Fruit fly (Drosophila melanogaster) whole organism, embryonic: Measurements from ENCODE around the gene CG7974.

Experiments used
- CG11560 ChIP-seq: fragments of 200-800 bp; sonication (Bioruptor generic); IDR thresholded peaks from 3 replicates; pipeline ENCODE4 v1.3.6; 2022; ENCODE audit warnings: missing biosample characterization, missing genetic modification characterization
- CG11696 ChIP-seq: fragments of 200-800 bp; sonication (Bioruptor generic); IDR thresholded peaks from 2 replicates; pipeline ENCODE4 v1.3.6; 2022; ENCODE audit warnings: missing biosample characterization, missing genetic modification characterization
- CG13424 ChIP-seq: fragments of 200-800 bp; sonication (Bioruptor generic); optimal IDR thresholded peaks from 2 replicates; lab custom pipeline; 2019; ENCODE audit warnings: missing biosample characterization, mild to moderate bottlenecking, missing genetic modification characterization, moderate library complexity
- CG13894 ChIP-seq: fragments of 200-800 bp; sonication (Bioruptor generic); optimal IDR thresholded peaks from 3 replicates; lab custom pipeline; 2018; ENCODE audit warnings: missing biosample characterization, mild to moderate bottlenecking, missing genetic modification characterization, moderate library complexity
- CG15514 ChIP-seq: fragments of 200-800 bp; sonication (Bioruptor generic); optimal IDR thresholded peaks from 3 replicates; lab custom pipeline; 2017; ENCODE audit warnings: missing biosample characterization, missing genetic modification characterization, mild to moderate bottlenecking, moderate library complexity, missing genetic modification reagents
- CG17912 ChIP-seq: fragments of 200-800 bp; sonication (Bioruptor generic); optimal IDR thresholded peaks from 2 replicates; lab custom pipeline; 2018; ENCODE audit warnings: missing biosample characterization, mild to moderate bottlenecking, missing genetic modification characterization
- CG3726 ChIP-seq: fragments of 200-800 bp; sonication (Bioruptor generic); IDR thresholded peaks from 3 replicates; pipeline ENCODE4, ENCODE4 v1.3.6; 2022; ENCODE audit warnings: missing biosample characterization, missing genetic modification characterization
- CG42726 ChIP-seq: fragments of 200-800 bp; sonication (Bioruptor generic); IDR thresholded peaks from 2 replicates; pipeline ENCODE4 v1.3.6; 2022; ENCODE audit warnings: missing biosample characterization, missing genetic modification characterization; ENCODE audit not compliant: partially characterized antibody
- CG4730 ChIP-seq: fragments of 200-800 bp; sonication (Bioruptor generic); IDR thresholded peaks from 2 replicates; pipeline ENCODE4 v1.3.6; 2022; ENCODE audit warnings: missing biosample characterization, missing genetic modification characterization
- CG4854 ChIP-seq: fragments of 200-800 bp; sonication (Bioruptor generic); optimal IDR thresholded peaks from 2 replicates; lab custom pipeline; 2016; ENCODE audit warnings: missing biosample characterization, missing genetic modification characterization, inconsistent platforms
- CG6254 ChIP-seq: fragments of 200-800 bp; sonication (Bioruptor generic); optimal IDR thresholded peaks from 3 replicates; lab custom pipeline; 2017; ENCODE audit warnings: mild to moderate bottlenecking, missing biosample characterization, missing genetic modification reagents, missing genetic modification characterization
- CG6683 ChIP-seq: fragments of 200-800 bp; sonication (Bioruptor generic); optimal IDR thresholded peaks from 2 replicates; lab custom pipeline; 2017; ENCODE audit warnings: missing biosample characterization, mild to moderate bottlenecking, missing genetic modification characterization, missing genetic modification reagents
- CG8089 ChIP-seq: fragments of 200-800 bp; sonication (Bioruptor generic); optimal IDR thresholded peaks from 3 replicates; lab custom pipeline; 2016; ENCODE audit warnings: missing biosample characterization, missing genetic modification characterization
- CG9727 ChIP-seq: fragments of 200-800 bp; sonication (Bioruptor generic); optimal IDR thresholded peaks from 3 replicates; lab custom pipeline; 2017; ENCODE audit warnings: missing biosample characterization, mild to moderate bottlenecking, missing genetic modification characterization
- CHES-1-like ChIP-seq: fragments of 200-800 bp; sonication (Bioruptor generic); optimal IDR thresholded peaks from 2 replicates; lab custom pipeline; 2016; ENCODE audit warnings: missing biosample characterization, missing genetic modification characterization
- Dll ChIP-seq: fragments of 200-800 bp; sonication (Bioruptor generic); IDR thresholded peaks from 4 replicates; pipeline ENCODE4 v1.3.6; 2022; ENCODE audit warnings: missing biosample characterization, missing genetic modification characterization; ENCODE audit not compliant: partially characterized antibody
- Dref ChIP-seq: fragments of 200-800 bp; sonication (Bioruptor generic); IDR thresholded peaks from 2 replicates; pipeline ENCODE4 v1.3.6; 2022; ENCODE audit warnings: missing biosample characterization, missing genetic modification characterization
- HmgD ChIP-seq: fragments of 200-800 bp; sonication (Bioruptor generic); optimal IDR thresholded peaks from 3 replicates; lab custom pipeline; 2016; ENCODE audit warnings: missing biosample characterization, missing genetic modification characterization
- Lim3 ChIP-seq: fragments of 200-800 bp; sonication (Bioruptor generic); IDR thresholded peaks from 2 replicates; pipeline ENCODE4 v1.3.6; 2022; ENCODE audit warnings: missing biosample characterization, missing genetic modification characterization
- Lpt ChIP-seq: fragments of >200 bp; optimal IDR thresholded peaks from 2 replicates; lab custom pipeline; 2018; ENCODE audit warnings: missing biosample characterization, missing genetic modification characterization
- Mad ChIP-seq: fragments of 200-800 bp; sonication (Bioruptor generic); optimal IDR thresholded peaks from 2 replicates; lab custom pipeline; 2016; ENCODE audit warnings: missing biosample characterization, missing genetic modification characterization
- Med ChIP-seq: fragments of 200-800 bp; sonication (Bioruptor generic); peaks from one replicate; lab custom pipeline; 2016; ENCODE audit warnings: missing biosample characterization, missing genetic modification characterization, mild to moderate bottlenecking, inconsistent platforms, moderate library complexity
- NfI ChIP-seq: fragments of 200-800 bp; sonication (Bioruptor generic); optimal IDR thresholded peaks from 3 replicates; lab custom pipeline; 2018; ENCODE audit warnings: missing biosample characterization, mild to moderate bottlenecking, missing genetic modification characterization, moderate library complexity
- Oaz ChIP-seq: fragments of 200-800 bp; sonication (Bioruptor generic); IDR thresholded peaks from 2 replicates; pipeline ENCODE4 v1.3.6; 2022; ENCODE audit warnings: missing biosample characterization, missing genetic modification characterization
- Spps ChIP-seq: fragments of 200-800 bp; sonication (Bioruptor generic); optimal IDR thresholded peaks from 2 replicates; lab custom pipeline; 2018; ENCODE audit warnings: missing biosample characterization, mild to moderate bottlenecking, missing genetic modification characterization
- Taf1 ChIP-seq: fragments of 200-800 bp; sonication (Bioruptor generic); IDR thresholded peaks from 2 replicates; pipeline ENCODE4 v1.3.6; 2022; ENCODE audit warnings: missing biosample characterization, missing genetic modification characterization
- Xbp1 ChIP-seq: fragments of 200-800 bp; sonication (Bioruptor generic); optimal IDR thresholded peaks from 3 replicates; lab custom pipeline; 2016; ENCODE audit warnings: missing biosample characterization, mild to moderate bottlenecking, missing genetic modification characterization
- ab ChIP-seq: fragments of 200-800 bp; sonication (Bioruptor generic); optimal IDR thresholded peaks from 2 replicates; lab custom pipeline; 2016; ENCODE audit warnings: missing biosample characterization, missing genetic modification characterization
- abd-A ChIP-seq: fragments of 200-800 bp; sonication (Bioruptor generic); optimal IDR thresholded peaks from 3 replicates; lab custom pipeline; 2019; ENCODE audit warnings: missing biosample characterization, mild to moderate bottlenecking, missing genetic modification characterization, moderate library complexity
- amos ChIP-seq: fragments of 200-800 bp; sonication (Bioruptor generic); IDR thresholded peaks from 2 replicates; pipeline ENCODE4 v1.3.6; 2022; ENCODE audit warnings: missing biosample characterization, missing genetic modification characterization; ENCODE audit not compliant: partially characterized antibody
- br ChIP-seq: fragments of >200 bp; optimal IDR thresholded peaks from 2 replicates; lab custom pipeline; 2017
- cad ChIP-seq: fragments of >200 bp; optimal IDR thresholded peaks from 2 replicates; lab custom pipeline; 2017; ENCODE audit warnings: missing biosample characterization, missing genetic modification characterization
- cato ChIP-seq: fragments of 200-800 bp; sonication (Bioruptor generic); optimal IDR thresholded peaks from 2 replicates; lab custom pipeline; 2016; ENCODE audit warnings: missing biosample characterization, missing genetic modification characterization, borderline replicate concordance
- chinmo ChIP-seq: fragments of 200-800 bp; sonication (Bioruptor generic); IDR thresholded peaks from 4 replicates; pipeline ENCODE4 v1.3.6; 2022; ENCODE audit warnings: missing biosample characterization, missing genetic modification characterization; ENCODE audit not compliant: partially characterized antibody
- croc ChIP-seq: fragments of 200-800 bp; sonication (Bioruptor generic); conservative IDR thresholded peaks from 3 replicates; pipeline ENCODE4 v1.3.6; 2022; ENCODE audit warnings: missing biosample characterization, missing genetic modification characterization
- eve ChIP-seq, 2 experiments: fragments of >200 bp; optimal IDR thresholded peaks; 2 replicates each; lab custom pipeline; 2017; ENCODE audit warnings: missing biosample characterization in 2 of 2, missing genetic modification characterization in 2 of 2
- hb ChIP-seq: fragments of 200-800 bp; sonication (Bioruptor generic); IDR thresholded peaks from 3 replicates; pipeline ENCODE4 v1.3.6; 2022; ENCODE audit warnings: missing biosample characterization, missing genetic modification characterization; ENCODE audit not compliant: partially characterized antibody
- insv ChIP-seq, 2 experiments: fragments of 200-800 bp; sonication (Bioruptor generic); optimal IDR thresholded peaks; 3 replicates each; lab custom pipeline; 2016 to 2018; ENCODE audit warnings: missing biosample characterization in 2 of 2, missing genetic modification characterization in 2 of 2
- kay ChIP-seq: fragments of 200-800 bp; sonication (Bioruptor generic); optimal IDR thresholded peaks from 2 replicates; lab custom pipeline; 2016; ENCODE audit warnings: missing biosample characterization, missing genetic modification characterization
- lmd ChIP-seq: fragments of 200-800 bp; sonication (Bioruptor generic); IDR thresholded peaks from 2 replicates; pipeline ENCODE4 v1.3.6; 2022; ENCODE audit warnings: missing biosample characterization, missing genetic modification characterization
- lola ChIP-seq, 3 experiments: fragments of >200 bp in 2 of 3; fragments of 200-800 bp in 1 of 3; sonication (Bioruptor generic) in 1 of 3; optimal IDR thresholded peaks; 2 replicates each; lab custom pipeline; 2017 to 2019; ENCODE audit warnings: missing biosample characterization in 3 of 3, missing genetic modification characterization in 3 of 3, mild to moderate bottlenecking in 1 of 3, moderate library complexity in 1 of 3
- maf-S ChIP-seq: fragments of 200-800 bp; sonication (Bioruptor generic); optimal IDR thresholded peaks from 2 replicates; lab custom pipeline; 2016; ENCODE audit warnings: missing biosample characterization, missing genetic modification characterization
- mirr ChIP-seq: fragments of 200-800 bp; sonication (Bioruptor generic); optimal IDR thresholded peaks from 3 replicates; lab custom pipeline; 2018; ENCODE audit warnings: missing biosample characterization, mild to moderate bottlenecking, missing genetic modification characterization
- nerfin-2 ChIP-seq: fragments of 200-800 bp; sonication (Bioruptor generic); IDR thresholded peaks from 2 replicates; pipeline ENCODE4 v1.3.6; 2022; ENCODE audit warnings: missing biosample characterization, missing genetic modification characterization; ENCODE audit not compliant: partially characterized antibody
- odd ChIP-seq: fragments of 200-800 bp; sonication (Bioruptor generic); optimal IDR thresholded peaks from 2 replicates; lab custom pipeline; 2017; ENCODE audit warnings: missing biosample characterization, mild to moderate bottlenecking, missing genetic modification characterization
- onecut ChIP-seq: fragments of 200-800 bp; sonication (Bioruptor generic); IDR thresholded peaks from 2 replicates; pipeline ENCODE4 v1.3.6; 2022; ENCODE audit warnings: missing biosample characterization, missing genetic modification characterization
- salm ChIP-seq: fragments of 200-800 bp; sonication (Bioruptor generic); optimal IDR thresholded peaks from 2 replicates; lab custom pipeline; 2018; ENCODE audit warnings: missing biosample characterization, mild to moderate bottlenecking, missing genetic modification characterization
- sd ChIP-seq: fragments of 200-800 bp; sonication (Bioruptor generic); optimal IDR thresholded peaks from 3 replicates; lab custom pipeline; 2018; ENCODE audit warnings: missing biosample characterization, mild to moderate bottlenecking, missing genetic modification characterization, moderate library complexity
- slbo ChIP-seq: fragments of 200-800 bp; sonication (Bioruptor generic); IDR thresholded peaks from 2 replicates; pipeline ENCODE4 v1.3.6; 2022; ENCODE audit warnings: missing biosample characterization, missing genetic modification characterization
- wor ChIP-seq: fragments of 200-800 bp; sonication (Bioruptor generic); IDR thresholded peaks from 2 replicates; pipeline ENCODE4 v1.3.6; 2022; ENCODE audit warnings: missing biosample characterization, missing genetic modification characterization

CG7974 gene

dm6 chr3L:1618116-1618727 lies 46.7 kb upstream of the CG7974 start, which contains the start of the genes CG13926, ABCB7 and CG33230 (continued):
- TF ChIP-seq Dref (GFP tag; lab: Robert Waterston, UW) (0 out of 2 replicates have a peak, but pooled peaks have one; percentile 10), CG6683 (GFP tag; lab: Kevin White, UChicago) (no peak), maf-S (GFP tag; lab: Kevin White, UChicago) (peak; percentile 29), Lim3 (GFP tag; lab: Robert Waterston, UW) (no peak), slbo (GFP tag; lab: Robert Waterston, UW) (peak; percentile 39; the same call in 1 of the 2 replicates), mirr (GFP tag; lab: Kevin White, UChicago) (no peak), Dll (GFP tag; lab: Robert Waterston, UW) (peak; percentile 41; the same call in 1 of the 4 replicates), br (no peak), ab (no peak), hb (GFP tag; lab: Robert Waterston, UW) (no peak), CG8089 (GFP tag; lab: Kevin White, UChicago) (no peak), eve (GFP tag; optimal IDR thresholded peaks at IDR 0.05; lab: Kevin White, UChicago) (no peak), salm (tag; lab: Kevin White, UChicago) (no peak), Xbp1 (GFP tag; lab: Kevin White, UChicago) (peak; percentile 7), CG9727 (GFP tag; lab: Kevin White, UChicago) (peak; percentile 29), amos (GFP tag; lab: Robert Waterston, UW) (peak; percentile 46; the same call in 1 of the 2 replicates), CG17912 (GFP tag; lab: Kevin White, UChicago) (no peak), kay (GFP tag; lab: Kevin White, UChicago) (no peak), insv (GFP tag; optimal IDR thresholded peaks at IDR 0.05; lab: Kevin White, UChicago) (no peak), Med (GFP tag; lab: Kevin White, UChicago) (peak; percentile 92), CG15514 (GFP tag; lab: Kevin White, UChicago) (peak; percentile 99), sd (tag; lab: Kevin White, UChicago) (no peak), CG6254 (GFP tag; lab: Kevin White, UChicago) (no peak), Mad (GFP tag; lab: Kevin White, UChicago) (peak; percentile 9), CG11560 (no peak), odd (no peak), NfI (GFP tag; lab: Kevin White, UChicago) (peak; percentile 16), Oaz (GFP tag; lab: Robert Waterston, UW) (no peak), cad (GFP tag; lab: Kevin White, UChicago) (no peak), Taf1 (no peak), onecut (GFP tag; lab: Robert Waterston, UW) (no peak), croc (no peak), chinmo (0 out of 4 replicates have a peak, but pooled peaks have one; percentile 18), lola (GFP tag; optimal IDR thresholded peaks at IDR 0.05; lab: Kevin White, UChicago) (no peak), cato (no peak), abd-A (no peak), CG4854 (GFP tag; lab: Kevin White, UChicago) (no peak), nerfin-2 (GFP tag; lab: Robert Waterston, UW) (0 out of 2 replicates have a peak, but pooled peaks have one; percentile 16), HmgD (GFP tag; lab: Kevin White, UChicago) (no peak), CHES-1-like (GFP tag; lab: Kevin White, UChicago) (peak; percentile 16), Lpt (GFP tag; lab: Kevin White, UChicago) (no peak), CG13894 (tag; lab: Kevin White, UChicago) (no peak), CG3726 (GFP tag; lab: Robert Waterston, UW) (no peak), CG11696 (GFP tag; lab: Robert Waterston, UW) (no peak), Spps (no peak), wor (GFP tag; lab: Robert Waterston, UW) (no peak), CG42726 (GFP tag; lab: Robert Waterston, UW) (no peak), lmd (no peak), CG4730 (GFP tag; lab: Robert Waterston, UW) (no peak), CG13424 (tag; lab: Kevin White, UChicago) (peak; percentile 39)
